Worm (Caenorhabditis elegans): ENCODE measurements around the gene C56G2.9.

The C56G2.9 gene

ce11 chrIII:6344737-6345136, 1.6 kb upstream of the C56G2.9 start (continued):
- no peak for TF ChIP-seq daf-8 (GFP tag; IDR thresholded peaks at IDR 0.05)
- 0 out of 2 replicates have a peak, but pooled peaks have one; percentile 37 for TF ChIP-seq Y48G9A.11 (GFP tag; IDR thresholded peaks at IDR 0.05)
- TF ChIP-seq lin-15B (tag; optimal IDR thresholded peaks at IDR 0.05) = no peak
- no peak for TF ChIP-seq daf-12 (tag; optimal IDR thresholded peaks at IDR 0.05)
- no peak for TF ChIP-seq ztf-11 (tag; optimal IDR thresholded peaks at IDR 0.05)
- no peak for TF ChIP-seq nhr-76 (tag; optimal IDR thresholded peaks at IDR 0.05)
- TF ChIP-seq ama-1 (optimal IDR thresholded peaks at IDR 0.05) = peak; percentile 25
- TF ChIP-seq fkh-10 (GFP tag; optimal IDR thresholded peaks at IDR 0.05) = peak; percentile 44
- TF ChIP-seq madf-5 (GFP tag; IDR thresholded peaks at IDR 0.05) = no peak
- no peak for TF ChIP-seq lin-1 (GFP tag; IDR thresholded peaks at IDR 0.05)
- TF ChIP-seq unc-39 (tag; optimal IDR thresholded peaks at IDR 0.05) = no peak
- no peak for TF ChIP-seq Y75B8A.6 (GFP tag; IDR thresholded peaks at IDR 0.05)
- no peak for TF ChIP-seq dmd-9 (GFP tag; IDR thresholded peaks at IDR 0.05)
- no peak for TF ChIP-seq pqm-1 (tag; optimal IDR thresholded peaks at IDR 0.05)
- TF ChIP-seq hmg-1.1 (GFP tag; IDR thresholded peaks at IDR 0.05) = peak; percentile 81
- peak; percentile 34 for TF ChIP-seq unc-130 (GFP tag; optimal IDR thresholded peaks at IDR 0.05)
- TF ChIP-seq mes-2 (tag; optimal IDR thresholded peaks at IDR 0.05; ENCODE audit: poor library complexity, severe bottlenecking) = peak; percentile 87
- TF ChIP-seq nhr-77 (tag; optimal IDR thresholded peaks at IDR 0.05) = peak; percentile 60
- peak in 1 of 2 experiments; percentile 38 for TF ChIP-seq unc-62 (GFP tag; optimal IDR thresholded peaks at IDR 0.05 in 1 of 2)
- no peak for TF ChIP-seq unc-62 (tag; optimal IDR thresholded peaks at IDR 0.05)
- TF ChIP-seq nhr-111 (GFP tag; optimal IDR thresholded peaks at IDR 0.05) = no peak
- no peak for TF ChIP-seq set-16 (GFP tag; IDR thresholded peaks at IDR 0.05)
- TF ChIP-seq pha-4 (GFP tag; IDR thresholded peaks at IDR 0.05) = peak; percentile 65; the same call in 1 of the 2 replicates
- TF ChIP-seq pha-4 (tag; optimal IDR thresholded peaks at IDR 0.05) = peak; percentile 8
- peak; percentile 45 for TF ChIP-seq nhr-6 (tag; optimal IDR thresholded peaks at IDR 0.05)
- TF ChIP-seq tag-97 (GFP tag; IDR thresholded peaks at IDR 0.05) = no peak
- no peak for TF ChIP-seq attf-4 (tag; optimal IDR thresholded peaks at IDR 0.05)
- TF ChIP-seq tra-1 (GFP tag; IDR thresholded peaks at IDR 0.05) = no peak
- peak; percentile 37 for TF ChIP-seq ztf-7 (tag; optimal IDR thresholded peaks at IDR 0.05)
- TF ChIP-seq skn-1 (tag; optimal IDR thresholded peaks at IDR 0.05) = no peak

ce11 chrIII:6341878-6342453, 1.2 kb downstream of the C56G2.9 start, which contains the start of gene rpn-13:
rpn-13 (minus strand) TSS chrIII:6341928.
- TF ChIP-seq daf-16 (GFP tag; optimal IDR thresholded peaks at IDR 0.05) (no peak), daf-16 (tag; optimal IDR thresholded peaks at IDR 0.05) (peak; percentile 49), rbr-2 (tag; optimal IDR thresholded peaks at IDR 0.05) (peak; percentile 31), nhr-28 (tag; optimal IDR thresholded peaks at IDR 0.05) (peak; percentile 5), snpc-1.2 (GFP tag; IDR thresholded peaks at IDR 0.05) (no peak), dve-1 (tag; optimal IDR thresholded peaks at IDR 0.05; ENCODE audit: insufficient read depth) (peak; percentile 53), F44E2.7 (GFP tag; IDR thresholded peaks at IDR 0.05) (no peak), T20F7.1 (GFP tag; optimal IDR thresholded peaks at IDR 0.05) (peak; percentile 59), hif-1 (tag; optimal IDR thresholded peaks at IDR 0.05) (peak in 1 of 2 experiments; percentile 19), hlh-11 (tag; optimal IDR thresholded peaks at IDR 0.05) (peak; percentile 36), dpl-1 (GFP tag; optimal IDR thresholded peaks at IDR 0.05) (peak; percentile 51), unc-62 (GFP tag; optimal IDR thresholded peaks at IDR 0.05 in 1 of 2) (peak in 1 of 2 experiments; percentile 94), unc-62 (tag; optimal IDR thresholded peaks at IDR 0.05) (no peak), nhr-77 (tag; optimal IDR thresholded peaks at IDR 0.05) (peak; percentile 23), hlh-30 (tag; optimal IDR thresholded peaks at IDR 0.05; ENCODE audit: insufficient read depth) (peak; percentile 96), mes-2 (tag; optimal IDR thresholded peaks at IDR 0.05; ENCODE audit: poor library complexity, severe bottlenecking) (peak; percentile 76), fkh-10 (GFP tag; optimal IDR thresholded peaks at IDR 0.05) (peak; percentile 22), Y48G9A.11 (GFP tag; IDR thresholded peaks at IDR 0.05) (no peak), nhr-6 (tag; optimal IDR thresholded peaks at IDR 0.05) (peak; percentile 54), mdl-1 (tag; optimal IDR thresholded peaks at IDR 0.05) (peak; percentile 20 to 78), lsy-2 (tag; optimal IDR thresholded peaks at IDR 0.05) (peak; percentile 75 to 98), lin-15B (tag; optimal IDR thresholded peaks at IDR 0.05) (no peak), F10B5.3 (tag; optimal IDR thresholded peaks at IDR 0.05) (no peak), hmg-1.1 (GFP tag; IDR thresholded peaks at IDR 0.05) (peak; percentile 52), sdz-12 (GFP tag; optimal IDR thresholded peaks at IDR 0.05) (no peak), mep-1 (tag; optimal IDR thresholded peaks at IDR 0.05) (peak; percentile 56)

Measured in whole organism, L4 larva.